Worm (Caenorhabditis elegans) whole organism, L2 larva: ENCODE data around the gene npr-40.

Experiments used
- ama-1 ChIP-seq: fragments of 150-350 bp; optimal IDR thresholded peaks from 2 replicates; lab custom pipeline; 2018; ENCODE audit warnings: inconsistent platforms
- blmp-1 ChIP-seq: sonication (generic microtip); optimal IDR thresholded peaks from 2 replicates; lab custom pipeline; 2017; ENCODE audit warnings: missing genetic modification characterization, mild to moderate bottlenecking, missing compliant biosample characterization, antibody characterized with exemption, moderate library complexity; ENCODE audit not compliant: insufficient read depth
- elt-3 ChIP-seq: sonication (generic microtip); optimal IDR thresholded peaks from 2 replicates; lab custom pipeline; 2017; ENCODE audit warnings: missing biosample characterization, missing genetic modification characterization
- fos-1 ChIP-seq: fragments of 150-350 bp; optimal IDR thresholded peaks from 2 replicates; lab custom pipeline; 2014; ENCODE audit warnings: missing biosample characterization, missing genetic modification characterization
- lin-13 ChIP-seq: fragments of 150-350 bp; optimal IDR thresholded peaks from 2 replicates; lab custom pipeline; 2014; ENCODE audit warnings: missing biosample characterization, missing genetic modification reagents, missing genetic modification characterization
- mdl-1 ChIP-seq, 2 experiments: fragments of 150-350 bp in 1 of 2; sonication (generic microtip) in 1 of 2; optimal IDR thresholded peaks; 2 replicates each; lab custom pipeline; 2017; ENCODE audit warnings: missing biosample characterization in 2 of 2, missing genetic modification characterization in 2 of 2
- nhr-11 ChIP-seq: fragments of 150-350 bp; optimal IDR thresholded peaks from 2 replicates; lab custom pipeline; 2014; ENCODE audit warnings: missing biosample characterization, missing genetic modification characterization
- nhr-129 ChIP-seq: fragments of 150-350 bp; optimal IDR thresholded peaks from 2 replicates; lab custom pipeline; 2014; ENCODE audit warnings: missing biosample characterization, missing genetic modification characterization
- sma-9 ChIP-seq, 2 experiments: fragments of 150-350 bp in 1 of 2; sonication (generic microtip) in 1 of 2; optimal IDR thresholded peaks; 2 replicates each; lab custom pipeline; 2014 to 2016; ENCODE audit warnings: missing genetic modification characterization in 2 of 2, mild to moderate bottlenecking in 1 of 2, missing biosample characterization in 1 of 2, missing compliant biosample characterization in 1 of 2, missing genetic modification reagents in 1 of 2, moderate library complexity in 1 of 2
- unc-62 ChIP-seq: fragments of 150-350 bp; optimal IDR thresholded peaks from 2 replicates; lab custom pipeline; 2014; ENCODE audit warnings: missing biosample characterization, missing genetic modification reagents, missing genetic modification characterization
- zag-1 ChIP-seq: fragments of 150-350 bp; optimal IDR thresholded peaks from 2 replicates; lab custom pipeline; 2014; ENCODE audit warnings: missing biosample characterization, missing genetic modification characterization

- TF ChIP-seq sma-9 (GFP tag; optimal IDR thresholded peaks at IDR 0.05; lab: Kevin White, UChicago) (no peak), sma-9 (tag; optimal IDR thresholded peaks at IDR 0.05; lab: Kevin White, UChicago) (no peak), mdl-1 (tag; optimal IDR thresholded peaks at IDR 0.05; lab: Kevin White, UChicago) (no peak), ama-1 (lab: Kevin White, UChicago) (no peak), fos-1 (no peak), elt-3 (tag; lab: Kevin White, UChicago) (no peak), unc-62 (no peak), nhr-129 (tag; lab: Kevin White, UChicago) (no peak), lin-13 (GFP tag; lab: Kevin White, UChicago) (no peak), blmp-1 (no peak), nhr-11 (tag; lab: Kevin White, UChicago) (no peak), zag-1 (tag; lab: Kevin White, UChicago) (no peak)
These were observed 30.4 kb upstream of the npr-40 start, which contains the start of gene daf-6 for ce11 chrX:14888188-14888587.
